Fruit fly (Drosophila melanogaster) whole organism, embryonic: ENCODE measurements around the gene bor.

ENCODE experiments used
- Adf1 ChIP-seq: fragments of 200-800 bp; sonication (Bioruptor generic); IDR thresholded peaks from 2 replicates; pipeline ENCODE4 v1.3.6; 2022; ENCODE audit warnings: missing biosample characterization, missing genetic modification characterization
- Aef1 ChIP-seq: fragments of 200-800 bp; sonication (Bioruptor generic); IDR thresholded peaks from 3 replicates; pipeline ENCODE4 v1.3.6; 2022; ENCODE audit warnings: missing biosample characterization, missing genetic modification characterization
- Atf6 ChIP-seq: fragments of 200-800 bp; sonication (Bioruptor generic); IDR thresholded peaks from 2 replicates; pipeline ENCODE4 v1.3.6; 2022; ENCODE audit warnings: missing biosample characterization, missing genetic modification characterization
- Bteb2 ChIP-seq: fragments of 200-800 bp; sonication (Bioruptor generic); optimal IDR thresholded peaks from 2 replicates; lab custom pipeline; 2016; ENCODE audit warnings: missing biosample characterization, missing genetic modification characterization
- CG10274 ChIP-seq: fragments of 200-800 bp; sonication (Bioruptor generic); optimal IDR thresholded peaks from 3 replicates; lab custom pipeline; 2017; ENCODE audit warnings: missing biosample characterization, mild to moderate bottlenecking, missing genetic modification characterization
- CG10462 ChIP-seq: fragments of 200-800 bp; sonication (Bioruptor generic); optimal IDR thresholded peaks from 2 replicates; lab custom pipeline; 2016; ENCODE audit warnings: missing biosample characterization, missing genetic modification characterization
- CG11247 ChIP-seq: fragments of 200-800 bp; sonication (Bioruptor generic); IDR thresholded peaks from 2 replicates; pipeline ENCODE4 v1.3.6; 2022; ENCODE audit warnings: missing biosample characterization, missing genetic modification characterization
- CG11504 ChIP-seq: fragments of 200-800 bp; sonication (Bioruptor generic); optimal IDR thresholded peaks from 3 replicates; lab custom pipeline; 2019; ENCODE audit warnings: missing biosample characterization, mild to moderate bottlenecking, missing genetic modification characterization, moderate library complexity
- CG12104 ChIP-seq: fragments of 200-800 bp; sonication (Bioruptor generic); optimal IDR thresholded peaks from 3 replicates; lab custom pipeline; 2016; ENCODE audit warnings: missing biosample characterization, missing genetic modification characterization
- CG13894 ChIP-seq: fragments of 200-800 bp; sonication (Bioruptor generic); optimal IDR thresholded peaks from 3 replicates; lab custom pipeline; 2018; ENCODE audit warnings: missing biosample characterization, mild to moderate bottlenecking, missing genetic modification characterization, moderate library complexity
- CG14710 ChIP-seq: fragments of 200-800 bp; sonication (Bioruptor generic); optimal IDR thresholded peaks from 3 replicates; lab custom pipeline; 2019; ENCODE audit warnings: missing biosample characterization, mild to moderate bottlenecking, missing genetic modification characterization, moderate library complexity
- CG15479 ChIP-seq: fragments of 200-800 bp; sonication (Bioruptor generic); optimal IDR thresholded peaks from 3 replicates; lab custom pipeline; 2019; ENCODE audit warnings: missing biosample characterization, mild to moderate bottlenecking, missing genetic modification characterization, moderate library complexity
- CG15601 ChIP-seq: fragments of 200-800 bp; sonication (Bioruptor generic); optimal IDR thresholded peaks from 3 replicates; lab custom pipeline; 2019; ENCODE audit warnings: missing biosample characterization, mild to moderate bottlenecking, missing genetic modification characterization, moderate library complexity
- CG16815 ChIP-seq: fragments of 200-800 bp; sonication (Bioruptor generic); optimal IDR thresholded peaks from 3 replicates; lab custom pipeline; 2017; ENCODE audit warnings: missing biosample characterization, mild to moderate bottlenecking, missing genetic modification characterization
- CG18599 ChIP-seq: fragments of 200-800 bp; sonication (Bioruptor generic); optimal IDR thresholded peaks from 3 replicates; lab custom pipeline; 2017; ENCODE audit warnings: missing biosample characterization, missing genetic modification characterization, mild to moderate bottlenecking, moderate library complexity, missing genetic modification reagents
- CG2712 ChIP-seq: fragments of 200-800 bp; optimal IDR thresholded peaks from 3 replicates; lab custom pipeline; 2019; ENCODE audit warnings: missing biosample characterization, mild to moderate bottlenecking, missing genetic modification characterization, moderate library complexity
- CG31224 ChIP-seq: fragments of 200-800 bp; sonication (Bioruptor generic); IDR thresholded peaks from 2 replicates; pipeline ENCODE4 v1.3.6; 2022; ENCODE audit warnings: missing biosample characterization, missing genetic modification characterization
- CG31441 ChIP-seq: fragments of 200-800 bp; sonication (Bioruptor generic); IDR thresholded peaks from 2 replicates; pipeline ENCODE4 v1.3.6; 2022; ENCODE audit warnings: missing biosample characterization, missing genetic modification characterization
- CG3281 ChIP-seq: fragments of 200-800 bp; sonication (Bioruptor generic); optimal IDR thresholded peaks from 3 replicates; lab custom pipeline; 2017; ENCODE audit warnings: missing biosample characterization, mild to moderate bottlenecking, missing genetic modification characterization
- CG34376 ChIP-seq: fragments of 200-800 bp; sonication (Bioruptor generic); optimal IDR thresholded peaks from 2 replicates; lab custom pipeline; 2018; ENCODE audit warnings: missing biosample characterization, mild to moderate bottlenecking, missing genetic modification characterization
- CG3995 ChIP-seq: fragments of 200-800 bp; sonication (Bioruptor generic); optimal IDR thresholded peaks from 3 replicates; lab custom pipeline; 2016; ENCODE audit warnings: missing biosample characterization, missing genetic modification characterization
- CG4617 ChIP-seq: fragments of 200-800 bp; sonication (Bioruptor generic); optimal IDR thresholded peaks from 3 replicates; lab custom pipeline; 2016; ENCODE audit warnings: missing biosample characterization, missing genetic modification characterization, borderline replicate concordance
- CG4707 ChIP-seq: fragments of 200-800 bp; sonication (Bioruptor generic); optimal IDR thresholded peaks from 2 replicates; lab custom pipeline; 2018; ENCODE audit warnings: missing biosample characterization, mild to moderate bottlenecking, missing genetic modification characterization, moderate library complexity
- CG5953 ChIP-seq: fragments of 200-800 bp; sonication (Bioruptor generic); IDR thresholded peaks from 2 replicates; pipeline ENCODE4 v1.3.6; 2022; ENCODE audit warnings: missing biosample characterization, missing genetic modification characterization
- CG6854 ChIP-seq: fragments of 200-800 bp; sonication (Bioruptor generic); optimal IDR thresholded peaks from 3 replicates; lab custom pipeline; 2017; ENCODE audit warnings: missing biosample characterization, mild to moderate bottlenecking, missing genetic modification characterization
- Camta ChIP-seq: fragments of 200-800 bp; sonication (Bioruptor generic); optimal IDR thresholded peaks from 2 replicates; lab custom pipeline; 2016; ENCODE audit warnings: missing biosample characterization, missing genetic modification characterization
- Chrac-16 ChIP-seq: fragments of 200-800 bp; sonication (Bioruptor generic); optimal IDR thresholded peaks from 3 replicates; lab custom pipeline; 2016; ENCODE audit warnings: missing biosample characterization, missing genetic modification characterization
- CrebB ChIP-seq: fragments of 200-800 bp; sonication (Bioruptor generic); optimal IDR thresholded peaks from 3 replicates; lab custom pipeline; 2018; ENCODE audit warnings: missing biosample characterization, mild to moderate bottlenecking, missing genetic modification characterization
- Doc3 ChIP-seq: fragments of 200-800 bp; sonication (Bioruptor generic); IDR thresholded peaks from 3 replicates; pipeline ENCODE4 v1.3.6; 2022; ENCODE audit warnings: missing biosample characterization, missing genetic modification characterization; ENCODE audit not compliant: partially characterized antibody
- Ets97D ChIP-seq: fragments of 200-800 bp; sonication (Bioruptor generic); optimal IDR thresholded peaks from 3 replicates; lab custom pipeline; 2016; ENCODE audit warnings: missing biosample characterization, missing genetic modification characterization
- Gsc ChIP-seq: fragments of 200-800 bp; sonication (Bioruptor generic); IDR thresholded peaks from 2 replicates; pipeline ENCODE4 v1.3.6; 2022; ENCODE audit warnings: missing biosample characterization, missing genetic modification characterization
- Mad ChIP-seq: fragments of 200-800 bp; sonication (Bioruptor generic); optimal IDR thresholded peaks from 2 replicates; lab custom pipeline; 2016; ENCODE audit warnings: missing biosample characterization, missing genetic modification characterization
- Meics ChIP-seq: fragments of 200-800 bp; sonication (Bioruptor generic); optimal IDR thresholded peaks from 2 replicates; lab custom pipeline; 2017; ENCODE audit warnings: missing biosample characterization, mild to moderate bottlenecking, missing genetic modification characterization
- Sry-δ ChIP-seq: fragments of 200-800 bp; sonication (Bioruptor generic); optimal IDR thresholded peaks from 2 replicates; lab custom pipeline; 2016; ENCODE audit warnings: missing biosample characterization, missing genetic modification characterization
- Xrp1 ChIP-seq: fragments of 200-800 bp; sonication (Bioruptor generic); IDR thresholded peaks from 2 replicates; pipeline ENCODE4 v1.3.6; 2022; ENCODE audit warnings: missing biosample characterization, missing genetic modification characterization
- abd-A ChIP-seq: fragments of 200-800 bp; sonication (Bioruptor generic); optimal IDR thresholded peaks from 3 replicates; lab custom pipeline; 2019; ENCODE audit warnings: missing biosample characterization, mild to moderate bottlenecking, missing genetic modification characterization, moderate library complexity
- bcd ChIP-seq: fragments of 200-800 bp; sonication (Bioruptor generic); optimal IDR thresholded peaks from 2 replicates; lab custom pipeline; 2017; ENCODE audit warnings: missing biosample characterization, mild to moderate bottlenecking, missing genetic modification characterization
- dmrt99B ChIP-seq: fragments of 200-800 bp; sonication (Bioruptor generic); optimal IDR thresholded peaks from 2 replicates; lab custom pipeline; 2018; ENCODE audit warnings: missing biosample characterization, mild to moderate bottlenecking, missing genetic modification characterization, moderate library complexity
- fu2 ChIP-seq: fragments of 200-800 bp; sonication (Bioruptor generic); optimal IDR thresholded peaks from 2 replicates; lab custom pipeline; 2016; ENCODE audit warnings: missing biosample characterization, missing genetic modification characterization
- gro ChIP-seq: fragments of 200-800 bp; sonication (Bioruptor generic); optimal IDR thresholded peaks from 2 replicates; lab custom pipeline; 2016; ENCODE audit warnings: missing biosample characterization, missing genetic modification characterization
- kah ChIP-seq: fragments of 200-800 bp; sonication (Bioruptor generic); optimal IDR thresholded peaks from 2 replicates; lab custom pipeline; 2018; ENCODE audit warnings: missing biosample characterization, mild to moderate bottlenecking, missing genetic modification characterization
- mirr ChIP-seq: fragments of 200-800 bp; sonication (Bioruptor generic); optimal IDR thresholded peaks from 3 replicates; lab custom pipeline; 2018; ENCODE audit warnings: missing biosample characterization, mild to moderate bottlenecking, missing genetic modification characterization
- pb ChIP-seq: fragments of 200-800 bp; sonication (Bioruptor generic); optimal IDR thresholded peaks from 3 replicates; lab custom pipeline; 2016; ENCODE audit warnings: missing biosample characterization, missing genetic modification characterization
- phol ChIP-seq: fragments of 200-800 bp; sonication (Bioruptor generic); optimal IDR thresholded peaks from 3 replicates; lab custom pipeline; 2018; ENCODE audit warnings: missing biosample characterization, mild to moderate bottlenecking, missing genetic modification characterization, moderate library complexity
- tio ChIP-seq: fragments of 200-800 bp; sonication (Bioruptor generic); optimal IDR thresholded peaks from 2 replicates; lab custom pipeline; 2017; ENCODE audit warnings: missing biosample characterization, missing genetic modification characterization, inconsistent platforms
- tll ChIP-seq, 2 experiments: fragments of 200-800 bp in 1 of 2; fragments of >200 bp in 1 of 2; sonication (Bioruptor generic) in 1 of 2; optimal IDR thresholded peaks; 2 replicates each; lab custom pipeline; 2017 to 2019; ENCODE audit warnings: missing biosample characterization in 2 of 2, missing genetic modification characterization in 2 of 2, mild to moderate bottlenecking in 1 of 2, moderate library complexity in 1 of 2
- tna ChIP-seq: fragments of 200-800 bp; sonication (Bioruptor generic); IDR thresholded peaks from 2 replicates; pipeline ENCODE4 v1.3.6; 2022; ENCODE audit warnings: missing biosample characterization, missing genetic modification characterization; ENCODE audit not compliant: partially characterized antibody
- twi ChIP-seq: fragments of 200-800 bp; optimal IDR thresholded peaks from 2 replicates; lab custom pipeline; 2019; ENCODE audit warnings: missing biosample characterization, mild to moderate bottlenecking, missing genetic modification characterization, moderate library complexity
- unc-4 ChIP-seq: fragments of 200-800 bp; sonication (Bioruptor generic); IDR thresholded peaks from 2 replicates; pipeline ENCODE4 v1.3.6; 2022; ENCODE audit warnings: missing biosample characterization, missing genetic modification characterization; ENCODE audit not compliant: partially characterized antibody
- vvl ChIP-seq: fragments of 200-800 bp; sonication (Bioruptor generic); IDR thresholded peaks from 2 replicates; pipeline ENCODE4 v1.3.6; 2022; ENCODE audit warnings: missing biosample characterization, missing genetic modification characterization
- zfh1 ChIP-seq: fragments of 200-800 bp; sonication (Bioruptor generic); IDR thresholded peaks from 3 replicates; pipeline ENCODE4 v1.3.6; 2022; ENCODE audit warnings: missing biosample characterization, missing genetic modification characterization

Gene bor

dm6 chr3R:16242461-16242934 is 21.4 kb downstream of the bor start (continued):
- TF ChIP-seq CG31441 (GFP tag; lab: Robert Waterston, UW) (no peak), CrebB (tag; lab: Kevin White, UChicago) (peak; percentile 70), CG6854 (GFP tag; lab: Kevin White, UChicago) (peak; percentile 30), CG3995 (no peak), phol (tag; lab: Kevin White, UChicago) (no peak), gro (peak; percentile 80), CG4707 (GFP tag; lab: Kevin White, UChicago) (peak; percentile 32), CG5953 (GFP tag; lab: Robert Waterston, UW) (no peak), tio (GFP tag; lab: Kevin White, UChicago) (no peak), kah (GFP tag; lab: Kevin White, UChicago) (no peak), vvl (GFP tag; lab: Robert Waterston, UW) (no peak), Adf1 (GFP tag; lab: Robert Waterston, UW) (no peak), CG34376 (GFP tag; lab: Kevin White, UChicago) (peak; percentile 93), Xrp1 (GFP tag; lab: Robert Waterston, UW) (no peak), fu2 (GFP tag; lab: Kevin White, UChicago) (no peak), Bteb2 (no peak), CG2712 (tag; lab: Kevin White, UChicago) (peak; percentile 28), pb (peak; percentile 57), CG4617 (GFP tag; lab: Kevin White, UChicago) (no peak), Gsc (GFP tag; lab: Robert Waterston, UW) (no peak), twi (tag; lab: Kevin White, UChicago) (peak; percentile 65), Aef1 (GFP tag; lab: Robert Waterston, UW) (no peak), CG11247 (GFP tag; lab: Robert Waterston, UW) (no peak), abd-A (tag; lab: Kevin White, UChicago) (peak; percentile 99), Sry-δ (GFP tag; lab: Kevin White, UChicago) (peak; percentile 27), CG13894 (tag; lab: Kevin White, UChicago) (peak; percentile 89), Doc3 (GFP tag; lab: Robert Waterston, UW) (no peak), CG15601 (peak; percentile 38), Atf6 (GFP tag; lab: Robert Waterston, UW) (no peak), tna (GFP tag; lab: Robert Waterston, UW) (no peak), CG10274 (GFP tag; lab: Kevin White, UChicago) (no peak), CG15479 (GFP tag; lab: Kevin White, UChicago) (peak; percentile 96), bcd (peak; percentile 30), Chrac-16 (GFP tag; lab: Kevin White, UChicago) (no peak), CG10462 (GFP tag; lab: Kevin White, UChicago) (peak; percentile 26), Camta (GFP tag; lab: Kevin White, UChicago) (peak; percentile 23), dmrt99B (tag; lab: Kevin White, UChicago) (peak; percentile 20)
- TF ChIP-seq, all 482 proteins: peak for 174

- TF ChIP-seq mirr (GFP tag; lab: Kevin White, UChicago) = no peak
- peak; percentile 41 for TF ChIP-seq CG11504 (tag; lab: Kevin White, UChicago)
- TF ChIP-seq CG16815 = no peak
- peak; percentile 71 for TF ChIP-seq CG12104 (GFP tag; lab: Kevin White, UChicago)
- peak; percentile 49 for TF ChIP-seq Meics
- no peak for TF ChIP-seq CG6854 (GFP tag; lab: Kevin White, UChicago)
- no peak for TF ChIP-seq CG18599 (GFP tag; lab: Kevin White, UChicago)
- no peak for TF ChIP-seq Ets97D
- peak; percentile 36 for TF ChIP-seq CG3281 (GFP tag; lab: Kevin White, UChicago)
- TF ChIP-seq CG2712 (tag; lab: Kevin White, UChicago) = no peak
- TF ChIP-seq CG14710 (tag; lab: Kevin White, UChicago) = peak; percentile 16
- no peak for TF ChIP-seq zfh1 (GFP tag; lab: Robert Waterston, UW)
- no peak for TF ChIP-seq Mad (GFP tag; lab: Kevin White, UChicago)
- no peak for TF ChIP-seq tll (GFP tag; optimal IDR thresholded peaks at IDR 0.05; lab: Kevin White, UChicago)
- no peak for TF ChIP-seq unc-4 (GFP tag; lab: Robert Waterston, UW)
- no peak for TF ChIP-seq CG31224 (GFP tag; lab: Robert Waterston, UW)
Observed at dm6 chr3R:16241822-16242221, 22.1 kb downstream of the bor start.
